Fruit fly (Drosophila melanogaster): ENCODE measurements around the gene CG34159.
A peak's percentile ranks its signal among the peaks of the same experiment; 100 is the strongest.

The CG34159 gene

DNA sequence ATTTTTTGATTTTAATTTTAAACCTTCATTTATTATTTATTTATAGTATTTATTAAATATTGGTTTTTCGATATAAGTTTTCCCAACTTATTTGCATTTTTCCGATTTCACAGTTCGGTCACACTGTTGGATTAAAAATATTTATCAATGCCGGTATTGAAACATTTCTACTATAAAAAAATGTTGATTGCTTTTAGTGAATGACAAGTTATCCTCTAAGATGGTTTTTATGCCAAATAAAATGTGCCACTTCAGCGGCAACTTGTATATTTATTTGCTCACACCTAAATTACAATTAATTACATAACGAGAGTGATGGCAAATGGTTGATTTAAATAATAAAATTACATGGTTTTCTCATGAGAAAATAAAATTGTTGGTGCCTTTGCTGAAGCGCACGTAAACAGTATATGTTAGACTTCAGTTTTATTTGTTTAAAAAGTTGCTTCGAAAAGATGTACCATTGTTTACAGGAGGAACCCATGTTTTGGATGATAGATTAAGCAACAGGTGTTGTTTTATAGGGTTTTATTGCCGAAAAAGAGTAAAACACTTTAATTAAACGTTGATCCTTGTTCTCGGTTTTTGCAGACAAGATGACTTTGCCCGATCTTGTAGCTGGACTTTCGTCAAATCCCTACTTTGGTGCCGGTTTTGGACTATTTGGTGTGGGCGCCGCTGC, 18.6 kb upstream of the CG34159 start, which contains the start of gene Bcs1 (continued):
- TF ChIP-seq CG30020 (tag; optimal IDR thresholded peaks at IDR 0.05) = peak; percentile 69
- peak in 1 of 2 experiments; percentile 69 for TF ChIP-seq eve (GFP tag; optimal IDR thresholded peaks at IDR 0.05)
- TF ChIP-seq inv (GFP tag; IDR thresholded peaks at IDR 0.05; ENCODE audit: partially characterized antibody) = no peak

DNA sequence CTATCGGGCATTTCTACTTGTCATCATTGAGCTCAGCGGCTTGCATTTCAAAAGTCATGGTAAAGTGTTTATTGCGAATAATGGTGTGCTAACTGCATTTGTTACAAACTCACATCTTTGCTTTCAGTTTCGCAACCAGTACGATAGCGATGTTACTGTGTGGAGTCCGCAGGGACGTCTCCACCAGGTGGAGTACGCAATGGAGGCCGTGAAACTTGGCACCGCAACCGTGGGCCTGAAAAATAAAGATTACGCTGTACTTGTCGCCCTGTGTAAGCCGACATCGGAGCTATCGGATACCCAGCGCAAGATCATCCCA, 17.2 kb upstream of the CG34159 start:
- TF ChIP-seq HLH54F (GFP tag; optimal IDR thresholded peaks at IDR 0.05) = no peak
- TF ChIP-seq CG17186 (GFP tag; optimal IDR thresholded peaks at IDR 0.05) = no peak
- TF ChIP-seq hb (GFP tag; IDR thresholded peaks at IDR 0.05; ENCODE audit: partially characterized antibody) = peak; percentile 6; the same call in 2 of the 3 replicates
- TF ChIP-seq lov (optimal IDR thresholded peaks at IDR 0.05) = no peak
- TF ChIP-seq lov (GFP tag; IDR thresholded peaks at IDR 0.05) = no peak
- TF ChIP-seq nom (GFP tag; optimal IDR thresholded peaks at IDR 0.05) = peak; percentile 5
- TF ChIP-seq CG2129 (GFP tag; IDR thresholded peaks at IDR 0.05; ENCODE audit: partially characterized antibody) = peak; percentile 15; the same call in 1 of the 2 replicates
- no peak for TF ChIP-seq Asciz (GFP tag; optimal IDR thresholded peaks at IDR 0.05)
- TF ChIP-seq chinmo (GFP tag; IDR thresholded peaks at IDR 0.05; ENCODE audit: partially characterized antibody) = 0 out of 4 replicates have a peak, but pooled peaks have one; percentile 36
- 0 out of 2 replicates have a peak, but pooled peaks have one; percentile 3 for TF ChIP-seq sna (GFP tag; IDR thresholded peaks at IDR 0.05; ENCODE audit: partially characterized antibody)
- no peak for TF ChIP-seq ssp (GFP tag; IDR thresholded peaks at IDR 0.05)
- no peak for TF ChIP-seq CG11560 (tag; IDR thresholded peaks at IDR 0.05)
- no peak for TF ChIP-seq NfI (GFP tag; optimal IDR thresholded peaks at IDR 0.05)
- TF ChIP-seq CG11723 (GFP tag; optimal IDR thresholded peaks at IDR 0.05) = peak; percentile 55
- no peak for TF ChIP-seq caup (GFP tag; optimal IDR thresholded peaks at IDR 0.05; ENCODE audit: severe bottlenecking)
- no peak for TF ChIP-seq Ets65A (GFP tag)
- TF ChIP-seq CG34422 (GFP tag; IDR thresholded peaks at IDR 0.05) = 0 out of 3 replicates have a peak, but pooled peaks have one; percentile 46
- TF ChIP-seq wdn (GFP tag; IDR thresholded peaks at IDR 0.05) = no peak
- TF ChIP-seq Dad (GFP tag; optimal IDR thresholded peaks at IDR 0.05) = no peak
- TF ChIP-seq sens (GFP tag) = no peak
- TF ChIP-seq Fer2 (tag; optimal IDR thresholded peaks at IDR 0.05) = no peak
- no peak for TF ChIP-seq CG15479 (GFP tag; optimal IDR thresholded peaks at IDR 0.05)
- peak; percentile 71 for TF ChIP-seq MBD-R2 (GFP tag; IDR thresholded peaks at IDR 0.05)
- TF ChIP-seq CG34224 (GFP tag; IDR thresholded peaks at IDR 0.05; ENCODE audit: partially characterized antibody) = peak; percentile 43; the same call in 2 of the 3 replicates
- TF ChIP-seq CG11398 (GFP tag; optimal IDR thresholded peaks at IDR 0.05) = no peak
- no peak for TF ChIP-seq CG12299 (tag; optimal IDR thresholded peaks at IDR 0.05)
- no peak for TF ChIP-seq tna (GFP tag; IDR thresholded peaks at IDR 0.05; ENCODE audit: partially characterized antibody)
- TF ChIP-seq MESR4 (GFP tag; optimal IDR thresholded peaks at IDR 0.05) = peak; percentile 58
- TF ChIP-seq B-H1 (GFP tag; IDR thresholded peaks at IDR 0.05) = no peak
- peak; percentile 25; the same call in 1 of the 2 replicates for TF ChIP-seq E2f2 (GFP tag; IDR thresholded peaks at IDR 0.05)
- no peak for TF ChIP-seq zfh1 (GFP tag; IDR thresholded peaks at IDR 0.05)

- peak; percentile 31 for TF ChIP-seq CG17829 (tag; optimal IDR thresholded peaks at IDR 0.05)
- no peak for TF ChIP-seq CG17912 (GFP tag; optimal IDR thresholded peaks at IDR 0.05)
- peak in 1 of 3 experiments; percentile 31 for TF ChIP-seq lola (GFP tag; optimal IDR thresholded peaks at IDR 0.05)
- peak; percentile 51 for TF ChIP-seq CG2712 (tag; optimal IDR thresholded peaks at IDR 0.05)
- TF ChIP-seq HLH54F (GFP tag; optimal IDR thresholded peaks at IDR 0.05) = peak; percentile 5
- TF ChIP-seq CG9437 (GFP tag; optimal IDR thresholded peaks at IDR 0.05) = peak; percentile 72
- TF ChIP-seq CG9727 (GFP tag; optimal IDR thresholded peaks at IDR 0.05) = peak; percentile 12
- TF ChIP-seq CG33557 (GFP tag; optimal IDR thresholded peaks at IDR 0.05) = peak; percentile 6
- peak; percentile 32 for TF ChIP-seq dmrt11E (tag; optimal IDR thresholded peaks at IDR 0.05)
- no peak for TF ChIP-seq Dbx (GFP tag; IDR thresholded peaks at IDR 0.05)
- TF ChIP-seq CG13775 (GFP tag; optimal IDR thresholded peaks at IDR 0.05) = peak; percentile 28
- TF ChIP-seq CG1603 (tag; optimal IDR thresholded peaks at IDR 0.05) = peak; percentile 100
- peak; percentile 69 for TF ChIP-seq cg (GFP tag; optimal IDR thresholded peaks at IDR 0.05)
These were observed 16.6 kb upstream of the CG34159 start, which contains the start of the genes Npc1a and Prosalpha6 for dm6 chr2L:10220501-10221386. Gene Npc1a, minus strand, starts transcription at chr2L:10221216. Gene Prosalpha6, plus strand, starts transcription at chr2L:10221351.

Measured in whole organism, embryonic.